Fruit fly (Drosophila melanogaster) whole organism, embryonic: ENCODE data around the gene fz.

Experiments
- Atf3 ChIP-seq: fragments of 200-800 bp; sonication (Bioruptor generic); optimal IDR thresholded peaks from 3 replicates; lab custom pipeline; 2016; ENCODE audit warnings: missing biosample characterization, missing genetic modification characterization
- Bdp1 ChIP-seq: fragments of 200-800 bp; sonication (Bioruptor generic); optimal IDR thresholded peaks from 3 replicates; lab custom pipeline; 2016; ENCODE audit warnings: missing biosample characterization, missing genetic modification characterization
- CG10274 ChIP-seq: fragments of 200-800 bp; sonication (Bioruptor generic); optimal IDR thresholded peaks from 3 replicates; lab custom pipeline; 2017; ENCODE audit warnings: missing biosample characterization, mild to moderate bottlenecking, missing genetic modification characterization
- CG10565 ChIP-seq: fragments of 200-800 bp; sonication (Bioruptor generic); optimal IDR thresholded peaks from 3 replicates; lab custom pipeline; 2016; ENCODE audit warnings: missing biosample characterization, mild to moderate bottlenecking, missing genetic modification characterization
- CG13287 ChIP-seq: fragments of 200-800 bp; sonication (Bioruptor generic); IDR thresholded peaks from 2 replicates; pipeline ENCODE4 v1.3.6; 2022; ENCODE audit warnings: missing biosample characterization, missing genetic modification characterization; ENCODE audit not compliant: partially characterized antibody
- CG13296 ChIP-seq: fragments of 200-800 bp; sonication (Bioruptor generic); optimal IDR thresholded peaks from 3 replicates; lab custom pipeline; 2018; ENCODE audit warnings: missing biosample characterization, mild to moderate bottlenecking, missing genetic modification characterization
- CG15073 ChIP-seq: fragments of 200-800 bp; sonication (Bioruptor generic); optimal IDR thresholded peaks from 2 replicates; lab custom pipeline; 2016; ENCODE audit warnings: missing biosample characterization, missing genetic modification characterization
- CG17802 ChIP-seq: fragments of 200-800 bp; sonication (Bioruptor generic); optimal IDR thresholded peaks from 2 replicates; lab custom pipeline; 2018; ENCODE audit warnings: missing biosample characterization, mild to moderate bottlenecking, missing genetic modification characterization, moderate library complexity
- CG33213 ChIP-seq: fragments of 200-800 bp; sonication (Bioruptor generic); optimal IDR thresholded peaks from 3 replicates; lab custom pipeline; 2016; ENCODE audit warnings: missing biosample characterization, missing genetic modification characterization
- CG33557 ChIP-seq: fragments of 200-800 bp; sonication (Bioruptor generic); optimal IDR thresholded peaks from 2 replicates; lab custom pipeline; 2019; ENCODE audit warnings: missing biosample characterization, mild to moderate bottlenecking, missing genetic modification characterization, moderate library complexity
- CG3407 ChIP-seq: fragments of 200-800 bp; sonication (Bioruptor generic); optimal IDR thresholded peaks from 2 replicates; lab custom pipeline; 2018; ENCODE audit warnings: missing biosample characterization, mild to moderate bottlenecking, missing genetic modification characterization
- CG4707 ChIP-seq: fragments of 200-800 bp; sonication (Bioruptor generic); optimal IDR thresholded peaks from 2 replicates; lab custom pipeline; 2018; ENCODE audit warnings: missing biosample characterization, mild to moderate bottlenecking, missing genetic modification characterization, moderate library complexity
- CG4854 ChIP-seq: fragments of 200-800 bp; sonication (Bioruptor generic); optimal IDR thresholded peaks from 2 replicates; lab custom pipeline; 2016; ENCODE audit warnings: missing biosample characterization, missing genetic modification characterization, inconsistent platforms
- CG6175 ChIP-seq: fragments of 200-800 bp; sonication (Bioruptor generic); IDR thresholded peaks from 3 replicates; pipeline ENCODE4 v1.3.6; 2022; ENCODE audit warnings: missing biosample characterization, missing genetic modification characterization
- CG6689 ChIP-seq: fragments of 200-800 bp; sonication (Bioruptor generic); IDR thresholded peaks from 2 replicates; pipeline ENCODE4 v1.3.6; 2022; ENCODE audit warnings: missing biosample characterization, missing genetic modification characterization
- CG7963 ChIP-seq: fragments of 200-800 bp; sonication (Bioruptor generic); IDR thresholded peaks from 3 replicates; pipeline ENCODE4 v1.3.6; 2022; ENCODE audit warnings: missing biosample characterization, missing genetic modification characterization; ENCODE audit not compliant: partially characterized antibody
- CG8944 ChIP-seq: fragments of 200-800 bp; sonication (Bioruptor generic); optimal IDR thresholded peaks from 3 replicates; lab custom pipeline; 2016; ENCODE audit warnings: missing biosample characterization, missing genetic modification characterization
- CG9437 ChIP-seq: fragments of 200-800 bp; sonication (Bioruptor generic); optimal IDR thresholded peaks from 2 replicates; lab custom pipeline; 2018; ENCODE audit warnings: missing biosample characterization, mild to moderate bottlenecking, missing genetic modification characterization
- Dek ChIP-seq: fragments of 200-800 bp; sonication (Bioruptor generic); optimal IDR thresholded peaks from 3 replicates; lab custom pipeline; 2019; ENCODE audit warnings: missing biosample characterization, mild to moderate bottlenecking, missing genetic modification characterization, moderate library complexity
- ERR ChIP-seq: fragments of 200-800 bp; sonication (Bioruptor generic); optimal IDR thresholded peaks from 2 replicates; lab custom pipeline; 2016; ENCODE audit warnings: missing biosample characterization, missing genetic modification characterization
- Max ChIP-seq: fragments of 200-800 bp; sonication (Bioruptor generic); optimal IDR thresholded peaks from 2 replicates; lab custom pipeline; 2016; ENCODE audit warnings: missing biosample characterization, mild to moderate bottlenecking, missing genetic modification characterization
- NFAT ChIP-seq: fragments of 200-800 bp; sonication (Bioruptor generic); IDR thresholded peaks from 2 replicates; pipeline ENCODE4 v1.3.6; 2022; ENCODE audit warnings: missing biosample characterization, missing genetic modification characterization
- NK7.1 ChIP-seq: fragments of 200-800 bp; sonication (Bioruptor generic); optimal IDR thresholded peaks from 3 replicates; lab custom pipeline; 2016; ENCODE audit warnings: missing biosample characterization, missing genetic modification characterization
- Tbp ChIP-seq: fragments of >200 bp; optimal IDR thresholded peaks from 2 replicates; lab custom pipeline; 2018; ENCODE audit warnings: missing biosample characterization, missing genetic modification characterization
- bigmax ChIP-seq: fragments of 200-800 bp; sonication (Bioruptor generic); optimal IDR thresholded peaks from 2 replicates; lab custom pipeline; 2018; ENCODE audit warnings: missing biosample characterization, mild to moderate bottlenecking, missing genetic modification characterization
- caup ChIP-seq: fragments of 200-800 bp; sonication (Bioruptor generic); optimal IDR thresholded peaks from 3 replicates; lab custom pipeline; 2017; ENCODE audit warnings: missing biosample characterization, mild to moderate bottlenecking, missing genetic modification characterization, moderate library complexity; ENCODE audit not compliant: severe bottlenecking
- croc ChIP-seq: fragments of 200-800 bp; sonication (Bioruptor generic); conservative IDR thresholded peaks from 3 replicates; pipeline ENCODE4 v1.3.6; 2022; ENCODE audit warnings: missing biosample characterization, missing genetic modification characterization
- da ChIP-seq: fragments of 200-800 bp; sonication (Bioruptor generic); optimal IDR thresholded peaks from 2 replicates; lab custom pipeline; 2016; ENCODE audit warnings: missing biosample characterization, missing genetic modification characterization
- dan ChIP-seq: fragments of 200-800 bp; sonication (Bioruptor generic); IDR thresholded peaks from 2 replicates; pipeline ENCODE4 v1.3.6; 2022; ENCODE audit warnings: missing biosample characterization, missing genetic modification characterization
- dpn ChIP-seq, 2 experiments: fragments of 200-800 bp; sonication (Bioruptor generic); optimal IDR thresholded peaks; 3 replicates each; lab custom pipeline; 2016; ENCODE audit warnings: missing biosample characterization in 2 of 2, missing genetic modification characterization in 2 of 2
- ems ChIP-seq: fragments of 200-800 bp; sonication (Bioruptor generic); optimal IDR thresholded peaks from 3 replicates; lab custom pipeline; 2016; ENCODE audit warnings: missing biosample characterization, missing genetic modification characterization
- fu2 ChIP-seq: fragments of 200-800 bp; sonication (Bioruptor generic); optimal IDR thresholded peaks from 2 replicates; lab custom pipeline; 2016; ENCODE audit warnings: missing biosample characterization, missing genetic modification characterization
- gcm2 ChIP-seq: fragments of 200-800 bp; sonication (Bioruptor generic); optimal IDR thresholded peaks from 2 replicates; lab custom pipeline; 2016; ENCODE audit warnings: missing biosample characterization, missing genetic modification characterization
- gro ChIP-seq: fragments of 200-800 bp; sonication (Bioruptor generic); optimal IDR thresholded peaks from 2 replicates; lab custom pipeline; 2016; ENCODE audit warnings: missing biosample characterization, missing genetic modification characterization
- gsb-n ChIP-seq: fragments of 200-800 bp; sonication (Bioruptor generic); optimal IDR thresholded peaks from 3 replicates; lab custom pipeline; 2018; ENCODE audit warnings: missing biosample characterization, mild to moderate bottlenecking, missing genetic modification characterization
- her ChIP-seq: fragments of 200-800 bp; sonication (Bioruptor generic); optimal IDR thresholded peaks from 2 replicates; lab custom pipeline; 2016; ENCODE audit warnings: missing biosample characterization, missing genetic modification characterization
- lola ChIP-seq, 3 experiments: fragments of >200 bp in 2 of 3; fragments of 200-800 bp in 1 of 3; sonication (Bioruptor generic) in 1 of 3; optimal IDR thresholded peaks; 2 replicates each; lab custom pipeline; 2017 to 2019; ENCODE audit warnings: missing biosample characterization in 3 of 3, missing genetic modification characterization in 3 of 3, mild to moderate bottlenecking in 1 of 3, moderate library complexity in 1 of 3
- luna ChIP-seq: fragments of 200-800 bp; sonication (Bioruptor generic); optimal IDR thresholded peaks from 2 replicates; lab custom pipeline; 2016; ENCODE audit warnings: missing biosample characterization, missing genetic modification characterization
- maf-S ChIP-seq: fragments of 200-800 bp; sonication (Bioruptor generic); optimal IDR thresholded peaks from 2 replicates; lab custom pipeline; 2016; ENCODE audit warnings: missing biosample characterization, missing genetic modification characterization
- nerfin-1 ChIP-seq: fragments of 200-800 bp; sonication (Bioruptor generic); optimal IDR thresholded peaks from 3 replicates; lab custom pipeline; 2019; ENCODE audit warnings: missing biosample characterization, mild to moderate bottlenecking, missing genetic modification characterization, moderate library complexity
- nmo ChIP-seq: fragments of 200-800 bp; sonication (Bioruptor generic); optimal IDR thresholded peaks from 2 replicates; lab custom pipeline; 2018; ENCODE audit warnings: missing biosample characterization, mild to moderate bottlenecking, missing genetic modification characterization, moderate library complexity
- odd ChIP-seq: fragments of 200-800 bp; sonication (Bioruptor generic); optimal IDR thresholded peaks from 2 replicates; lab custom pipeline; 2017; ENCODE audit warnings: missing biosample characterization, mild to moderate bottlenecking, missing genetic modification characterization
- psq ChIP-seq: fragments of 200-800 bp; sonication (Bioruptor generic); optimal IDR thresholded peaks from 2 replicates; lab custom pipeline; 2017; ENCODE audit warnings: missing biosample characterization, missing genetic modification characterization
- pum ChIP-seq: fragments of 200-800 bp; sonication (Bioruptor generic); optimal IDR thresholded peaks from 2 replicates; lab custom pipeline; 2016; ENCODE audit warnings: missing biosample characterization, missing genetic modification characterization
- schlank ChIP-seq: fragments of 200-800 bp; sonication (Bioruptor generic); optimal IDR thresholded peaks from 2 replicates; lab custom pipeline; 2018; ENCODE audit warnings: missing biosample characterization, mild to moderate bottlenecking, missing genetic modification characterization
- sd ChIP-seq: fragments of 200-800 bp; sonication (Bioruptor generic); optimal IDR thresholded peaks from 3 replicates; lab custom pipeline; 2018; ENCODE audit warnings: missing biosample characterization, mild to moderate bottlenecking, missing genetic modification characterization, moderate library complexity
- sim ChIP-seq: fragments of 200-800 bp; sonication (Bioruptor generic); IDR thresholded peaks from 2 replicates; pipeline ENCODE4 v1.3.6; 2022; ENCODE audit warnings: missing biosample characterization, missing genetic modification characterization
- so ChIP-seq: fragments of 200-800 bp; sonication (Bioruptor generic); IDR thresholded peaks from 3 replicates; pipeline ENCODE4 v1.3.6; 2022; ENCODE audit warnings: missing biosample characterization, missing genetic modification characterization
- tgo ChIP-seq: fragments of 200-800 bp; sonication (Bioruptor generic); IDR thresholded peaks from 3 replicates; pipeline ENCODE4 v1.3.6; 2022; ENCODE audit warnings: missing biosample characterization, missing genetic modification characterization

Gene fz

dm6 chr3L:14272109-14273070 is 1.8 kb upstream of the fz start (continued):
- peak; percentile 76 for TF ChIP-seq psq
- TF ChIP-seq gcm2 (GFP tag; lab: Kevin White, UChicago) = no peak
- TF ChIP-seq Dek (tag; lab: Kevin White, UChicago) = peak; percentile 84
- peak; percentile 66; the same call in 2 of the 3 replicates for TF ChIP-seq croc
- peak; percentile 94 for TF ChIP-seq CG9437
- peak; percentile 95 for TF ChIP-seq odd (GFP tag; lab: Kevin White, UChicago)
- no peak; the same call in 1 of the 2 replicates for TF ChIP-seq CG13287
- peak; percentile 44 for TF ChIP-seq CG10565 (GFP tag; lab: Kevin White, UChicago)
- no peak for TF ChIP-seq sim (GFP tag; lab: Robert Waterston, UW)
- TF ChIP-seq NFAT (GFP tag; lab: Robert Waterston, UW) = no peak
- TF ChIP-seq luna (GFP tag; lab: Kevin White, UChicago) = no peak
- peak; percentile 54 for TF ChIP-seq CG4707 (GFP tag; lab: Kevin White, UChicago)
- TF ChIP-seq lola (GFP tag; optimal IDR thresholded peaks at IDR 0.05; lab: Kevin White, UChicago) = peak in 1 of 3 experiments; percentile 98
- no peak for TF ChIP-seq maf-S (GFP tag; lab: Kevin White, UChicago)
- TF ChIP-seq tgo = peak; percentile 74
- peak; percentile 43 for TF ChIP-seq Bdp1
- TF ChIP-seq CG3407 (GFP tag; lab: Kevin White, UChicago) = peak; percentile 87
- peak; percentile 87 for TF ChIP-seq caup
- no peak for TF ChIP-seq CG8944 (GFP tag; lab: Kevin White, UChicago)
- no peak for TF ChIP-seq Atf3 (GFP tag; lab: Kevin White, UChicago)
- TF ChIP-seq pum (GFP tag; lab: Kevin White, UChicago) = no peak
- TF ChIP-seq Tbp (GFP tag; lab: Kevin White, UChicago) = no peak
- peak; percentile 96 for TF ChIP-seq CG33557
- no peak for TF ChIP-seq CG4854 (GFP tag; lab: Kevin White, UChicago)
- no peak for TF ChIP-seq fu2 (GFP tag; lab: Kevin White, UChicago)
- no peak for TF ChIP-seq bigmax
- TF ChIP-seq gsb-n (tag; lab: Kevin White, UChicago) = peak; percentile 94
- TF ChIP-seq dan (GFP tag; lab: Robert Waterston, UW) = no peak
- TF ChIP-seq CG6175 (GFP tag; lab: Robert Waterston, UW) = no peak; the same call in 2 of the 3 replicates
- TF ChIP-seq CG10274 (GFP tag; lab: Kevin White, UChicago) = peak; percentile 65
- TF ChIP-seq gro (GFP tag; lab: Kevin White, UChicago) = no peak
- TF ChIP-seq sd (tag; lab: Kevin White, UChicago) = peak; percentile 48
- peak; percentile 15 for TF ChIP-seq schlank (tag; lab: Kevin White, UChicago)
- no peak for TF ChIP-seq her
- peak; percentile 70 for TF ChIP-seq nmo (GFP tag; lab: Kevin White, UChicago)
- peak; percentile 14 for TF ChIP-seq CG13296 (GFP tag; lab: Kevin White, UChicago)
- no peak for TF ChIP-seq CG17802 (tag; lab: Kevin White, UChicago)
- TF ChIP-seq CG7963 = no peak
- TF ChIP-seq CG6689 (GFP tag; lab: Robert Waterston, UW) = peak; percentile 85
- TF ChIP-seq ems (GFP tag; lab: Kevin White, UChicago) = peak; percentile 29
- peak in 1 of 2 experiments; percentile 83 for TF ChIP-seq dpn (GFP tag; optimal IDR thresholded peaks at IDR 0.05; lab: Kevin White, UChicago)
- no peak for TF ChIP-seq da (GFP tag; lab: Kevin White, UChicago)
- TF ChIP-seq NK7.1 (GFP tag; lab: Kevin White, UChicago) = no peak
- no peak for TF ChIP-seq CG33213 (GFP tag; lab: Kevin White, UChicago)
- TF ChIP-seq Max (GFP tag; lab: Kevin White, UChicago) = peak; percentile 79
- TF ChIP-seq nerfin-1 (tag; lab: Kevin White, UChicago) = peak; percentile 38
- TF ChIP-seq ERR = no peak
- TF ChIP-seq CG15073 (GFP tag; lab: Kevin White, UChicago) = no peak
- TF ChIP-seq so (GFP tag; lab: Robert Waterston, UW) = no peak
